Fruit fly (Drosophila melanogaster) whole organism, embryonic: Measurements from ENCODE around the gene CG44261.

Experiments
- Ada2b ChIP-seq: fragments of 200-800 bp; sonication (Bioruptor generic); IDR thresholded peaks from 2 replicates; pipeline ENCODE4 v1.3.6; 2022; ENCODE audit warnings: missing biosample characterization, missing genetic modification characterization
- Bgb ChIP-seq: fragments of 200-800 bp; sonication (Bioruptor generic); IDR thresholded peaks from 2 replicates; pipeline ENCODE4 v1.3.6; 2022; ENCODE audit warnings: missing biosample characterization, missing genetic modification characterization; ENCODE audit not compliant: partially characterized antibody
- CG11085 ChIP-seq: fragments of 200-800 bp; sonication (Bioruptor generic); IDR thresholded peaks from 2 replicates; pipeline ENCODE4 v1.3.6; 2022; ENCODE audit warnings: missing biosample characterization, missing genetic modification characterization
- CG11093 ChIP-seq: fragments of 200-800 bp; sonication (Bioruptor generic); IDR thresholded peaks from 3 replicates; pipeline ENCODE4 v1.3.6; 2022; ENCODE audit warnings: missing biosample characterization, missing genetic modification characterization
- CG12299 ChIP-seq: fragments of 200-800 bp; sonication (Bioruptor generic); optimal IDR thresholded peaks from 2 replicates; lab custom pipeline; 2018; ENCODE audit warnings: missing biosample characterization, mild to moderate bottlenecking, missing genetic modification characterization
- CG13296 ChIP-seq: fragments of 200-800 bp; sonication (Bioruptor generic); optimal IDR thresholded peaks from 3 replicates; lab custom pipeline; 2018; ENCODE audit warnings: missing biosample characterization, mild to moderate bottlenecking, missing genetic modification characterization
- CG1603 ChIP-seq: fragments of 200-800 bp; sonication (Bioruptor generic); optimal IDR thresholded peaks from 2 replicates; lab custom pipeline; 2019; ENCODE audit warnings: missing biosample characterization, mild to moderate bottlenecking, missing genetic modification characterization, moderate library complexity
- CG2129 ChIP-seq: fragments of 200-800 bp; sonication (Bioruptor generic); IDR thresholded peaks from 2 replicates; pipeline ENCODE4 v1.3.6; 2022; ENCODE audit warnings: missing biosample characterization, missing genetic modification characterization; ENCODE audit not compliant: partially characterized antibody
- CG2678 ChIP-seq: fragments of 200-800 bp; sonication (Bioruptor generic); optimal IDR thresholded peaks from 3 replicates; lab custom pipeline; 2019; ENCODE audit warnings: missing biosample characterization, mild to moderate bottlenecking, missing genetic modification characterization, moderate library complexity
- CG30431 ChIP-seq: fragments of 200-800 bp; sonication (Bioruptor generic); optimal IDR thresholded peaks from 2 replicates; lab custom pipeline; 2017; ENCODE audit warnings: missing biosample characterization, missing genetic modification characterization
- CG31388 ChIP-seq: fragments of 200-800 bp; sonication (Bioruptor generic); optimal IDR thresholded peaks from 2 replicates; lab custom pipeline; 2016; ENCODE audit warnings: missing biosample characterization, missing genetic modification characterization
- CG3163 ChIP-seq: fragments of 200-800 bp; sonication (Bioruptor generic); optimal IDR thresholded peaks from 3 replicates; lab custom pipeline; 2016; ENCODE audit warnings: missing biosample characterization, missing genetic modification characterization
- CG33213 ChIP-seq: fragments of 200-800 bp; sonication (Bioruptor generic); optimal IDR thresholded peaks from 3 replicates; lab custom pipeline; 2016; ENCODE audit warnings: missing biosample characterization, missing genetic modification characterization
- CG4328 ChIP-seq: fragments of 200-800 bp; sonication (Bioruptor generic); optimal IDR thresholded peaks from 3 replicates; lab custom pipeline; 2017; ENCODE audit warnings: missing biosample characterization, missing genetic modification reagents, missing genetic modification characterization
- CG6854 ChIP-seq: fragments of 200-800 bp; sonication (Bioruptor generic); optimal IDR thresholded peaks from 3 replicates; lab custom pipeline; 2017; ENCODE audit warnings: missing biosample characterization, mild to moderate bottlenecking, missing genetic modification characterization
- CG8290 ChIP-seq, 3 experiments: fragments of 200-800 bp; sonication (Bioruptor generic); optimal IDR thresholded peaks; 2 replicates each; lab custom pipeline; 2016 to 2019; ENCODE audit warnings: missing biosample characterization in 3 of 3, missing genetic modification characterization in 3 of 3, mild to moderate bottlenecking in 2 of 3, moderate library complexity in 1 of 3
- CG8359 ChIP-seq: fragments of 200-800 bp; sonication (Bioruptor generic); optimal IDR thresholded peaks from 2 replicates; lab custom pipeline; 2017; ENCODE audit warnings: missing biosample characterization, mild to moderate bottlenecking, missing genetic modification characterization, borderline replicate concordance
- CG8944 ChIP-seq: fragments of 200-800 bp; sonication (Bioruptor generic); optimal IDR thresholded peaks from 3 replicates; lab custom pipeline; 2016; ENCODE audit warnings: missing biosample characterization, missing genetic modification characterization
- CG9876 ChIP-seq: fragments of 200-800 bp; sonication (Bioruptor generic); optimal IDR thresholded peaks from 2 replicates; lab custom pipeline; 2016; ENCODE audit warnings: missing biosample characterization, missing genetic modification characterization
- Dp ChIP-seq: fragments of 200-800 bp; sonication (Bioruptor generic); optimal IDR thresholded peaks from 2 replicates; lab custom pipeline; 2018; ENCODE audit warnings: missing biosample characterization, mild to moderate bottlenecking, missing genetic modification characterization, moderate library complexity
- Eip74EF ChIP-seq, 2 experiments: fragments of 200-800 bp in 1 of 2; fragments of >200 bp in 1 of 2; sonication (Bioruptor generic) in 1 of 2; optimal IDR thresholded peaks; 2 replicates each; lab custom pipeline; 2017 to 2019; ENCODE audit warnings: missing biosample characterization in 2 of 2, missing genetic modification characterization in 2 of 2, mild to moderate bottlenecking in 1 of 2, moderate library complexity in 1 of 2
- Nf-YC ChIP-seq: fragments of 200-800 bp; optimal IDR thresholded peaks from 3 replicates; lab custom pipeline; 2019; ENCODE audit warnings: missing biosample characterization, mild to moderate bottlenecking, missing genetic modification characterization, moderate library complexity
- NfI ChIP-seq: fragments of 200-800 bp; sonication (Bioruptor generic); optimal IDR thresholded peaks from 3 replicates; lab custom pipeline; 2018; ENCODE audit warnings: missing biosample characterization, mild to moderate bottlenecking, missing genetic modification characterization, moderate library complexity
- Pdp1 ChIP-seq, 2 experiments: fragments of 200-800 bp; sonication (Bioruptor generic); optimal IDR thresholded peaks; 3 replicates each; lab custom pipeline; 2016; ENCODE audit warnings: missing biosample characterization in 2 of 2, missing genetic modification characterization in 2 of 2, mild to moderate bottlenecking in 1 of 2, moderate library complexity in 1 of 2
- Tbp ChIP-seq: fragments of >200 bp; optimal IDR thresholded peaks from 2 replicates; lab custom pipeline; 2018; ENCODE audit warnings: missing biosample characterization, missing genetic modification characterization
- ato ChIP-seq: fragments of 200-800 bp; sonication (Bioruptor generic); IDR thresholded peaks from 2 replicates; pipeline ENCODE4 v1.3.6; 2022; ENCODE audit warnings: missing biosample characterization, missing genetic modification characterization; ENCODE audit not compliant: partially characterized antibody
- az2 ChIP-seq: fragments of 200-800 bp; sonication (Bioruptor generic); optimal IDR thresholded peaks from 3 replicates; lab custom pipeline; 2016; ENCODE audit warnings: missing biosample characterization, missing genetic modification characterization
- btn ChIP-seq: fragments of 200-800 bp; sonication (Bioruptor generic); optimal IDR thresholded peaks from 2 replicates; lab custom pipeline; 2016; ENCODE audit warnings: missing biosample characterization, missing genetic modification characterization
- cad ChIP-seq: fragments of >200 bp; optimal IDR thresholded peaks from 2 replicates; lab custom pipeline; 2017; ENCODE audit warnings: missing biosample characterization, missing genetic modification characterization
- crol ChIP-seq: fragments of 200-800 bp; sonication (Bioruptor generic); IDR thresholded peaks from 2 replicates; pipeline ENCODE4 v1.3.6; 2022; ENCODE audit warnings: missing biosample characterization, missing genetic modification characterization
- disco-r ChIP-seq: fragments of 200-800 bp; sonication (Bioruptor generic); optimal IDR thresholded peaks from 2 replicates; lab custom pipeline; 2016; ENCODE audit warnings: missing biosample characterization, missing genetic modification characterization
- dmrt99B ChIP-seq: fragments of 200-800 bp; sonication (Bioruptor generic); optimal IDR thresholded peaks from 2 replicates; lab custom pipeline; 2018; ENCODE audit warnings: missing biosample characterization, mild to moderate bottlenecking, missing genetic modification characterization, moderate library complexity
- eve ChIP-seq, 2 experiments: fragments of >200 bp; optimal IDR thresholded peaks; 2 replicates each; lab custom pipeline; 2017; ENCODE audit warnings: missing biosample characterization in 2 of 2, missing genetic modification characterization in 2 of 2
- fd3F ChIP-seq: fragments of 200-800 bp; sonication (Bioruptor generic); optimal IDR thresholded peaks from 2 replicates; lab custom pipeline; 2018; ENCODE audit warnings: missing biosample characterization, mild to moderate bottlenecking, missing genetic modification characterization, moderate library complexity
- grau ChIP-seq: fragments of 200-800 bp; optimal IDR thresholded peaks from 3 replicates; lab custom pipeline; 2019; ENCODE audit warnings: missing biosample characterization, mild to moderate bottlenecking, missing genetic modification characterization, moderate library complexity
- insv ChIP-seq, 2 experiments: fragments of 200-800 bp; sonication (Bioruptor generic); optimal IDR thresholded peaks; 3 replicates each; lab custom pipeline; 2016 to 2018; ENCODE audit warnings: missing biosample characterization in 2 of 2, missing genetic modification characterization in 2 of 2
- kah ChIP-seq: fragments of 200-800 bp; sonication (Bioruptor generic); optimal IDR thresholded peaks from 2 replicates; lab custom pipeline; 2018; ENCODE audit warnings: missing biosample characterization, mild to moderate bottlenecking, missing genetic modification characterization
- lov ChIP-seq, 2 experiments: fragments of 200-800 bp in 1 of 2; fragments of >200 bp in 1 of 2; sonication (Bioruptor generic) in 1 of 2; IDR thresholded peaks in 1 of 2; optimal IDR thresholded peaks in 1 of 2; 2 replicates in 1 of 2; 3 replicates in 1 of 2; pipeline versions ENCODE4 v1.3.6 to Lab custom; 2017 to 2022; ENCODE audit warnings: missing biosample characterization in 1 of 2, missing genetic modification characterization in 1 of 2
- otp ChIP-seq: fragments of 200-800 bp; sonication (Bioruptor generic); IDR thresholded peaks from 3 replicates; pipeline ENCODE4, ENCODE4 v1.3.6; 2022; ENCODE audit warnings: missing biosample characterization, missing genetic modification characterization
- p53 ChIP-seq: fragments of 200-800 bp; sonication (Bioruptor generic); optimal IDR thresholded peaks from 2 replicates; lab custom pipeline; 2016; ENCODE audit warnings: missing biosample characterization, missing genetic modification characterization
- pnt ChIP-seq: fragments of 200-800 bp; sonication (Bioruptor generic); optimal IDR thresholded peaks from 3 replicates; lab custom pipeline; 2016; ENCODE audit warnings: missing biosample characterization, missing genetic modification characterization
- prd ChIP-seq, 3 experiments: fragments of >200 bp in 2 of 3; fragments of 200-800 bp in 1 of 3; sonication (Bioruptor generic) in 1 of 3; optimal IDR thresholded peaks in 2 of 3; IDR thresholded peaks in 1 of 3; 2 replicates in 2 of 3; 3 replicates in 1 of 3; pipeline versions ENCODE4 v1.3.6 to Lab custom; 2017 to 2022; ENCODE audit warnings: missing biosample characterization in 1 of 3, missing genetic modification characterization in 1 of 3
- psq ChIP-seq: fragments of 200-800 bp; sonication (Bioruptor generic); optimal IDR thresholded peaks from 2 replicates; lab custom pipeline; 2017; ENCODE audit warnings: missing biosample characterization, missing genetic modification characterization
- sens ChIP-seq: fragments of 200-800 bp; sonication (Bioruptor generic); peaks from one replicate; lab custom pipeline; 2016; ENCODE audit warnings: missing biosample characterization, missing genetic modification characterization
- tup ChIP-seq: fragments of 200-800 bp; sonication (Bioruptor generic); optimal IDR thresholded peaks from 2 replicates; lab custom pipeline; 2016; ENCODE audit warnings: missing biosample characterization, mild to moderate bottlenecking, missing genetic modification characterization, moderate library complexity
- wor ChIP-seq: fragments of 200-800 bp; sonication (Bioruptor generic); IDR thresholded peaks from 2 replicates; pipeline ENCODE4 v1.3.6; 2022; ENCODE audit warnings: missing biosample characterization, missing genetic modification characterization

CG44261 gene

DNA sequence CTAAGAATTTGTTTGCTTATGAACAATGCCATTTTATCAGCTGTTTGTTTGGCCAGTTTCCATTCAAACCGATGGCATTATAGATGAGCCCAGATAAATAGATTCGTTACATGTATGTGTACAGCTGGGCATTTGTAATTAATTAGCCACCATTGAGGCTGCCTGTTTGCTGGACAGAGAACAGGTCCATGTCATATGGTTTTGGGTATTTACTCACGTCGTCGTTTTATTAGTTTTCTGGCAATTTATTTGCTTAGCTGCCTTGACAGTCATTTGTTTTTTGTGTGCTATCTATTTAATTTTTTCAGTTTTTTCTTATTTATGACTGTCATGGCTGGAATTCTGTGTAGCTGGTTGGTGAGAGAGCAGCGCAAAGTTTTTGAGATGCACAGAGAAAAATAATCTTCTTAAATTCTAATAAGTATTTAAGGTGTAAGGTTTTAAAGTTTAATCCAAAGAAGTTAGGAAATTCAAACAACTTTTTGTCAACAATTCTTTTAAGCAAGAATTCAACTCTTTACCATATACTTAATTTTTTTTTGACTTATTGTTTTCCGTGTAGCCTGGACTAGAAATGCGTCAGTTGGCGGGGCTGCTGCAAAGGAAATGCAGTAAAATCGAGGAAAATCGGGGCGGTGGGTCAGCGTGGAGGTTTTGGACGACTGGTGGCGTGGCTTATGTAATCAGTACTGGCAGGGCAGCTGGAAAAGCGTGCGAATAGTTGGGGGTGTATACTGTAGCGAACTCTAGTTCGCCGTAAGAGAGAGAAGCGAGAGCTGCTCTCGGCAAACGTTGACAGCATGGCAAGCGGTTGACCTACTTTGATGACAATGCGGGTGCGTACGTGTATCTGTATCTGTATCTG, 26.8 kb upstream of the CG44261 start (continued):
- peak; percentile 92 for TF ChIP-seq Ada2b (GFP tag; lab: Robert Waterston, UW)
- TF ChIP-seq NfI, result peak; percentile 84
- TF ChIP-seq p53 (GFP tag; lab: Kevin White, UChicago), result peak; percentile 69
- TF ChIP-seq CG3163, result peak; percentile 44
- no peak for TF ChIP-seq ato (GFP tag; lab: Robert Waterston, UW)
- peak; percentile 44 for TF ChIP-seq CG31388 (GFP tag; lab: Kevin White, UChicago)
- peak; percentile 69 for TF ChIP-seq pnt
- peak; percentile 56 for TF ChIP-seq disco-r (GFP tag; lab: Kevin White, UChicago)
- TF ChIP-seq CG6854 (GFP tag; lab: Kevin White, UChicago), result peak; percentile 88
- TF ChIP-seq grau, result peak; percentile 87
- no peak for TF ChIP-seq Bgb (GFP tag; lab: Robert Waterston, UW)
- peak; percentile 51 for TF ChIP-seq psq
- TF ChIP-seq wor (GFP tag; lab: Robert Waterston, UW), result peak; percentile 50; the same call in 1 of the 2 replicates
- TF ChIP-seq kah (GFP tag; lab: Kevin White, UChicago), result peak; percentile 56
- TF ChIP-seq btn (GFP tag; lab: Kevin White, UChicago), result peak; percentile 45
- peak; percentile 31 for TF ChIP-seq CG4328
- no peak for TF ChIP-seq cad (GFP tag; lab: Kevin White, UChicago)
- TF ChIP-seq CG9876 (GFP tag; lab: Kevin White, UChicago), result peak; percentile 19
- peak; percentile 82 for TF ChIP-seq az2 (GFP tag; lab: Kevin White, UChicago)
- peak; percentile 68 to 93 for TF ChIP-seq Pdp1 (GFP tag; optimal IDR thresholded peaks at IDR 0.05; lab: Kevin White, UChicago)
- peak; percentile 58 for TF ChIP-seq CG33213 (GFP tag; lab: Kevin White, UChicago)
- peak; percentile 88 for TF ChIP-seq CG13296 (GFP tag; lab: Kevin White, UChicago)
- TF ChIP-seq fd3F (GFP tag; lab: Kevin White, UChicago), result peak; percentile 80
- peak; percentile 60 for TF ChIP-seq tup (GFP tag; lab: Kevin White, UChicago)
- peak in 1 of 2 experiments; percentile 78 for TF ChIP-seq Eip74EF (GFP tag; optimal IDR thresholded peaks at IDR 0.05; lab: Kevin White, UChicago)
- no peak for TF ChIP-seq prd (optimal IDR thresholded peaks at IDR 0.05; lab: Kevin White, UChicago)
- peak; percentile 91 for TF ChIP-seq prd (GFP tag; IDR thresholded peaks at IDR 0.05; lab: Robert Waterston, UW)
- peak; percentile 82 for TF ChIP-seq dmrt99B (tag; lab: Kevin White, UChicago)
- TF ChIP-seq CG8359 (GFP tag; lab: Kevin White, UChicago), result no peak
- peak in 1 of 2 experiments; percentile 2 for TF ChIP-seq insv (GFP tag; optimal IDR thresholded peaks at IDR 0.05; lab: Kevin White, UChicago)
- no peak for TF ChIP-seq lov (optimal IDR thresholded peaks at IDR 0.05; lab: Kevin White, UChicago)
- TF ChIP-seq lov (GFP tag; IDR thresholded peaks at IDR 0.05; lab: Robert Waterston, UW), result peak; percentile 79; the same call in 2 of the 3 replicates
- peak; percentile 82 for TF ChIP-seq CG12299 (tag; lab: Kevin White, UChicago)
- peak; percentile 97 for TF ChIP-seq sens
- peak; percentile 54 for TF ChIP-seq CG8290 (GFP tag; optimal IDR thresholded peaks at IDR 0.05; lab: Kevin White, UChicago)
- TF ChIP-seq CG8290 (tag; optimal IDR thresholded peaks at IDR 0.05; lab: Kevin White, UChicago), result peak in 1 of 2 experiments; percentile 18
- TF ChIP-seq Tbp, result no peak
- peak in 1 of 2 experiments; percentile 83 for TF ChIP-seq eve (GFP tag; optimal IDR thresholded peaks at IDR 0.05; lab: Kevin White, UChicago)
- TF ChIP-seq Dp, result no peak
- peak; percentile 38 for TF ChIP-seq CG30431 (GFP tag; lab: Kevin White, UChicago)
- peak; percentile 93 for TF ChIP-seq CG2678
- TF ChIP-seq crol (GFP tag; lab: Robert Waterston, UW), result 0 out of 2 replicates have a peak, but pooled peaks have one; percentile 39
- peak; percentile 80 for TF ChIP-seq otp
- peak; percentile 67 for TF ChIP-seq CG8944 (GFP tag; lab: Kevin White, UChicago)
- no peak for TF ChIP-seq CG2129 (GFP tag; lab: Robert Waterston, UW)
- peak; percentile 64; the same call in 1 of the 2 replicates for TF ChIP-seq CG11085
- peak; percentile 74 for TF ChIP-seq Nf-YC (tag; lab: Kevin White, UChicago)
- no peak for TF ChIP-seq CG1603 (tag; lab: Kevin White, UChicago)
- peak; percentile 74; the same call in 2 of the 3 replicates for TF ChIP-seq CG11093
